Worm (Caenorhabditis elegans): ENCODE data around the gene twk-21.
A peak's percentile ranks its signal among the peaks of the same experiment; 100 is the strongest.

twk-21 gene

ce11 chrX:16331932-16332485 is 32.3 kb downstream of the twk-21 start, which contains the start of gene taf-3:
TSS of gene taf-3 (plus strand) at chrX:16332435.
- TF ChIP-seq ceh-13 (GFP tag; optimal IDR thresholded peaks at IDR 0.05) (no peak), F13C5.2 (tag; optimal IDR thresholded peaks at IDR 0.05) (peak; percentile 22)

- TF ChIP-seq sea-1 (GFP tag; conservative IDR thresholded peaks at IDR 0.05) (no peak), ceh-36 (tag; optimal IDR thresholded peaks at IDR 0.05) (no peak), ets-7 (tag; optimal IDR thresholded peaks at IDR 0.05) (no peak)
Observed at ce11 chrX:16335396-16335795, 35.7 kb downstream of the twk-21 start.

- TF ChIP-seq sea-1 (GFP tag; conservative IDR thresholded peaks at IDR 0.05) (no peak), scrt-1 (GFP tag; IDR thresholded peaks at IDR 0.05) (no peak), ets-7 (tag; optimal IDR thresholded peaks at IDR 0.05) (no peak)
Observed at ce11 chrX:16336940-16337339, 37.2 kb downstream of the twk-21 start.

ce11 chrX:16337399-16337798 is 37.7 kb downstream of the twk-21 start:
- TF ChIP-seq hmg-4 (GFP tag; optimal IDR thresholded peaks at IDR 0.05) (no peak), ama-1 (optimal IDR thresholded peaks at IDR 0.05) (no peak), tbx-37 (GFP tag; conservative IDR thresholded peaks at IDR 0.05) (no peak), scrt-1 (GFP tag; IDR thresholded peaks at IDR 0.05) (no peak), ets-7 (tag; optimal IDR thresholded peaks at IDR 0.05) (no peak), ceh-13 (GFP tag; optimal IDR thresholded peaks at IDR 0.05) (no peak), tra-4 (tag; optimal IDR thresholded peaks at IDR 0.05) (no peak), pes-1 (GFP tag; IDR thresholded peaks at IDR 0.05) (no peak), hnd-1 (tag; optimal IDR thresholded peaks at IDR 0.05) (no peak)

- TF ChIP-seq ama-1 (optimal IDR thresholded peaks at IDR 0.05) (no peak), ets-7 (tag; optimal IDR thresholded peaks at IDR 0.05) (no peak), hmbx-1 (tag; optimal IDR thresholded peaks at IDR 0.05) (no peak), scrt-1 (GFP tag; IDR thresholded peaks at IDR 0.05) (no peak), ceh-36 (tag; optimal IDR thresholded peaks at IDR 0.05) (no peak), tbx-11 (GFP tag; IDR thresholded peaks at IDR 0.05) (no peak), B0310.2 (tag; optimal IDR thresholded peaks at IDR 0.05) (no peak), F13C5.2 (tag; optimal IDR thresholded peaks at IDR 0.05) (no peak), sea-1 (GFP tag; conservative IDR thresholded peaks at IDR 0.05) (no peak)
Observed at ce11 chrX:16339207-16339606, 39.5 kb downstream of the twk-21 start.

- no peak for TF ChIP-seq ama-1 (optimal IDR thresholded peaks at IDR 0.05)
- no peak for TF ChIP-seq ceh-13 (GFP tag; optimal IDR thresholded peaks at IDR 0.05)
- TF ChIP-seq hmbx-1 (tag; optimal IDR thresholded peaks at IDR 0.05), result no peak
- TF ChIP-seq sea-1 (GFP tag; conservative IDR thresholded peaks at IDR 0.05), result no peak
- no peak for TF ChIP-seq hmg-4 (GFP tag; optimal IDR thresholded peaks at IDR 0.05)
- TF ChIP-seq F13C5.2 (tag; optimal IDR thresholded peaks at IDR 0.05), result no peak
- no peak for TF ChIP-seq ceh-36 (tag; optimal IDR thresholded peaks at IDR 0.05)
- TF ChIP-seq aly-1 (tag; optimal IDR thresholded peaks at IDR 0.05), result no peak
- TF ChIP-seq pes-1 (GFP tag; IDR thresholded peaks at IDR 0.05), result no peak
- no peak for TF ChIP-seq tbx-37 (GFP tag; conservative IDR thresholded peaks at IDR 0.05)
- no peak for TF ChIP-seq ets-7 (tag; optimal IDR thresholded peaks at IDR 0.05)
- TF ChIP-seq hnd-1 (tag; optimal IDR thresholded peaks at IDR 0.05), result no peak
- TF ChIP-seq scrt-1 (GFP tag; IDR thresholded peaks at IDR 0.05), result no peak
- no peak for TF ChIP-seq B0310.2 (tag; optimal IDR thresholded peaks at IDR 0.05)
- TF ChIP-seq flt-1 (GFP tag; IDR thresholded peaks at IDR 0.05), result no peak
- no peak for TF ChIP-seq tra-4 (tag; optimal IDR thresholded peaks at IDR 0.05)
Observed at ce11 chrX:16341838-16342237, 42.1 kb downstream of the twk-21 start.

- TF ChIP-seq F13C5.2 (tag; optimal IDR thresholded peaks at IDR 0.05), result no peak
- TF ChIP-seq tbx-11 (GFP tag; IDR thresholded peaks at IDR 0.05), result no peak
- no peak for TF ChIP-seq hmg-4 (GFP tag; optimal IDR thresholded peaks at IDR 0.05)
- no peak for TF ChIP-seq tbx-37 (GFP tag; conservative IDR thresholded peaks at IDR 0.05)
Observed at ce11 chrX:16342256-16342655, 42.6 kb downstream of the twk-21 start.

- TF ChIP-seq aly-1 (tag; optimal IDR thresholded peaks at IDR 0.05) (no peak), sea-1 (GFP tag; conservative IDR thresholded peaks at IDR 0.05) (no peak), flt-1 (GFP tag; IDR thresholded peaks at IDR 0.05) (no peak), ama-1 (optimal IDR thresholded peaks at IDR 0.05) (no peak), pes-1 (GFP tag; IDR thresholded peaks at IDR 0.05) (no peak), hmg-4 (GFP tag; optimal IDR thresholded peaks at IDR 0.05) (no peak), ceh-13 (GFP tag; optimal IDR thresholded peaks at IDR 0.05) (no peak), ets-7 (tag; optimal IDR thresholded peaks at IDR 0.05) (no peak), hmbx-1 (tag; optimal IDR thresholded peaks at IDR 0.05) (no peak), tra-4 (tag; optimal IDR thresholded peaks at IDR 0.05) (no peak)
Observed at ce11 chrX:16343885-16344640, 44.4 kb downstream of the twk-21 start.

ce11 chrX:16345296-16345695 is 45.6 kb downstream of the twk-21 start:
- TF ChIP-seq aly-1 (tag; optimal IDR thresholded peaks at IDR 0.05) (no peak), hmg-4 (GFP tag; optimal IDR thresholded peaks at IDR 0.05) (no peak), flt-1 (GFP tag; IDR thresholded peaks at IDR 0.05) (no peak), F13C5.2 (tag; optimal IDR thresholded peaks at IDR 0.05) (no peak), tra-4 (tag; optimal IDR thresholded peaks at IDR 0.05) (no peak), ets-7 (tag; optimal IDR thresholded peaks at IDR 0.05) (no peak), tbx-37 (GFP tag; conservative IDR thresholded peaks at IDR 0.05) (no peak), tbx-11 (GFP tag; IDR thresholded peaks at IDR 0.05) (no peak), hnd-1 (tag; optimal IDR thresholded peaks at IDR 0.05) (no peak), scrt-1 (GFP tag; IDR thresholded peaks at IDR 0.05) (no peak), ceh-13 (GFP tag; optimal IDR thresholded peaks at IDR 0.05) (no peak), ceh-36 (tag; optimal IDR thresholded peaks at IDR 0.05) (no peak), sea-1 (GFP tag; conservative IDR thresholded peaks at IDR 0.05) (no peak), hmbx-1 (tag; optimal IDR thresholded peaks at IDR 0.05) (no peak)
